Fruit fly (Drosophila melanogaster) whole organism, embryonic: ENCODE measurements around the gene mRpL27.
A peak's percentile ranks its signal among the peaks of the same experiment; 100 is the strongest.

Experiments
- Awh ChIP-seq: fragments of 200-800 bp; sonication (Bioruptor generic); IDR thresholded peaks from 2 replicates; pipeline ENCODE4, ENCODE4 v1.3.6; 2022; ENCODE audit warnings: missing biosample characterization, missing genetic modification characterization
- B-H2 ChIP-seq: fragments of 200-800 bp; sonication (Bioruptor generic); optimal IDR thresholded peaks from 2 replicates; lab custom pipeline; 2018; ENCODE audit warnings: missing biosample characterization, mild to moderate bottlenecking, missing genetic modification characterization
- BEAF-32 ChIP-seq: fragments of 200-800 bp; sonication (Bioruptor generic); optimal IDR thresholded peaks from 3 replicates; lab custom pipeline; 2017; ENCODE audit warnings: missing biosample characterization, missing genetic modification characterization, mild to moderate bottlenecking, moderate library complexity, missing genetic modification reagents
- C15 ChIP-seq: fragments of 200-800 bp; sonication (Bioruptor generic); IDR thresholded peaks from 3 replicates; pipeline ENCODE4 v1.3.6; 2022; ENCODE audit warnings: missing biosample characterization, missing genetic modification characterization
- CG10267 ChIP-seq: fragments of 200-800 bp; sonication (Bioruptor generic); optimal IDR thresholded peaks from 2 replicates; lab custom pipeline; 2018; ENCODE audit warnings: missing biosample characterization, mild to moderate bottlenecking, missing genetic modification characterization, moderate library complexity
- CG10274 ChIP-seq: fragments of 200-800 bp; sonication (Bioruptor generic); optimal IDR thresholded peaks from 3 replicates; lab custom pipeline; 2017; ENCODE audit warnings: missing biosample characterization, mild to moderate bottlenecking, missing genetic modification characterization
- CG10431 ChIP-seq: fragments of 200-800 bp; sonication (Bioruptor generic); optimal IDR thresholded peaks from 3 replicates; lab custom pipeline; 2018; ENCODE audit warnings: missing biosample characterization, mild to moderate bottlenecking, missing genetic modification characterization
- CG11560 ChIP-seq: fragments of 200-800 bp; sonication (Bioruptor generic); IDR thresholded peaks from 3 replicates; pipeline ENCODE4 v1.3.6; 2022; ENCODE audit warnings: missing biosample characterization, missing genetic modification characterization
- CG1233 ChIP-seq: fragments of 200-800 bp; sonication (Bioruptor generic); optimal IDR thresholded peaks from 4 replicates; lab custom pipeline; 2018; ENCODE audit warnings: missing biosample characterization, mild to moderate bottlenecking, missing genetic modification characterization
- CG12942 ChIP-seq: fragments of 200-800 bp; sonication (Bioruptor generic); optimal IDR thresholded peaks from 3 replicates; lab custom pipeline; 2016; ENCODE audit warnings: missing biosample characterization, missing genetic modification characterization
- CG13894 ChIP-seq: fragments of 200-800 bp; sonication (Bioruptor generic); optimal IDR thresholded peaks from 3 replicates; lab custom pipeline; 2018; ENCODE audit warnings: missing biosample characterization, mild to moderate bottlenecking, missing genetic modification characterization, moderate library complexity
- CG15479 ChIP-seq: fragments of 200-800 bp; sonication (Bioruptor generic); optimal IDR thresholded peaks from 3 replicates; lab custom pipeline; 2019; ENCODE audit warnings: missing biosample characterization, mild to moderate bottlenecking, missing genetic modification characterization, moderate library complexity
- CG1603 ChIP-seq: fragments of 200-800 bp; sonication (Bioruptor generic); optimal IDR thresholded peaks from 2 replicates; lab custom pipeline; 2019; ENCODE audit warnings: missing biosample characterization, mild to moderate bottlenecking, missing genetic modification characterization, moderate library complexity
- CG16815 ChIP-seq: fragments of 200-800 bp; sonication (Bioruptor generic); optimal IDR thresholded peaks from 3 replicates; lab custom pipeline; 2017; ENCODE audit warnings: missing biosample characterization, mild to moderate bottlenecking, missing genetic modification characterization
- CG17385 ChIP-seq: fragments of 200-800 bp; sonication (Bioruptor generic); optimal IDR thresholded peaks from 3 replicates; lab custom pipeline; 2018; ENCODE audit warnings: missing biosample characterization, mild to moderate bottlenecking, missing genetic modification characterization
- CG17829 ChIP-seq: fragments of 200-800 bp; optimal IDR thresholded peaks from 2 replicates; lab custom pipeline; 2019; ENCODE audit warnings: missing biosample characterization, mild to moderate bottlenecking, missing genetic modification characterization, moderate library complexity
- CG1792 ChIP-seq: fragments of 200-800 bp; sonication (Bioruptor generic); optimal IDR thresholded peaks from 2 replicates; lab custom pipeline; 2016; ENCODE audit warnings: missing biosample characterization, missing genetic modification characterization
- CG18011 ChIP-seq: fragments of 200-800 bp; sonication (Bioruptor generic); optimal IDR thresholded peaks from 2 replicates; lab custom pipeline; 2017; ENCODE audit warnings: missing biosample characterization, missing genetic modification characterization, mild to moderate bottlenecking, moderate library complexity, missing genotype
- CG18262 ChIP-seq: fragments of 200-800 bp; optimal IDR thresholded peaks from 3 replicates; lab custom pipeline; 2019; ENCODE audit warnings: missing biosample characterization, mild to moderate bottlenecking, missing genetic modification characterization, moderate library complexity
- CG2678 ChIP-seq: fragments of 200-800 bp; sonication (Bioruptor generic); optimal IDR thresholded peaks from 3 replicates; lab custom pipeline; 2019; ENCODE audit warnings: missing biosample characterization, mild to moderate bottlenecking, missing genetic modification characterization, moderate library complexity
- CG4730 ChIP-seq: fragments of 200-800 bp; sonication (Bioruptor generic); IDR thresholded peaks from 2 replicates; pipeline ENCODE4 v1.3.6; 2022; ENCODE audit warnings: missing biosample characterization, missing genetic modification characterization
- CG5245 ChIP-seq: fragments of 200-800 bp; sonication (Bioruptor generic); optimal IDR thresholded peaks from 3 replicates; lab custom pipeline; 2016; ENCODE audit warnings: missing biosample characterization, missing genetic modification characterization
- CG6272 ChIP-seq: fragments of 200-800 bp; sonication (Bioruptor generic); IDR thresholded peaks from 2 replicates; pipeline ENCODE4 v1.3.6; 2022; ENCODE audit warnings: missing biosample characterization, missing genetic modification characterization
- CG7745 ChIP-seq: fragments of 200-800 bp; sonication (Bioruptor generic); optimal IDR thresholded peaks from 2 replicates; lab custom pipeline; 2018; ENCODE audit warnings: missing biosample characterization, mild to moderate bottlenecking, missing genetic modification characterization, moderate library complexity
- CG8089 ChIP-seq: fragments of 200-800 bp; sonication (Bioruptor generic); optimal IDR thresholded peaks from 3 replicates; lab custom pipeline; 2016; ENCODE audit warnings: missing biosample characterization, missing genetic modification characterization
- CG8281 ChIP-seq: fragments of 200-800 bp; sonication (Bioruptor generic); optimal IDR thresholded peaks from 2 replicates; lab custom pipeline; 2018; ENCODE audit warnings: missing biosample characterization, mild to moderate bottlenecking, missing genetic modification characterization, moderate library complexity
- CG8924 ChIP-seq: fragments of 200-800 bp; optimal IDR thresholded peaks from 3 replicates; lab custom pipeline; 2019; ENCODE audit warnings: missing biosample characterization, mild to moderate bottlenecking, missing genetic modification characterization, moderate library complexity
- CG9932 ChIP-seq: fragments of 200-800 bp; sonication (Bioruptor generic); IDR thresholded peaks from 2 replicates; pipeline ENCODE4 v1.3.6; 2022; ENCODE audit warnings: missing biosample characterization, missing genetic modification characterization
- CoRest ChIP-seq: fragments of 200-800 bp; sonication (Bioruptor generic); optimal IDR thresholded peaks from 3 replicates; lab custom pipeline; 2018; ENCODE audit warnings: missing biosample characterization, mild to moderate bottlenecking, missing genetic modification characterization, moderate library complexity
- D19B ChIP-seq: fragments of 200-800 bp; sonication (Bioruptor generic); optimal IDR thresholded peaks from 2 replicates; lab custom pipeline; 2017; ENCODE audit warnings: missing biosample characterization, mild to moderate bottlenecking, missing genetic modification characterization
- Ets97D ChIP-seq: fragments of 200-800 bp; sonication (Bioruptor generic); optimal IDR thresholded peaks from 3 replicates; lab custom pipeline; 2016; ENCODE audit warnings: missing biosample characterization, missing genetic modification characterization
- HmgD ChIP-seq: fragments of 200-800 bp; sonication (Bioruptor generic); optimal IDR thresholded peaks from 3 replicates; lab custom pipeline; 2016; ENCODE audit warnings: missing biosample characterization, missing genetic modification characterization
- Opbp ChIP-seq: fragments of 200-800 bp; sonication (Bioruptor generic); IDR thresholded peaks from 3 replicates; pipeline ENCODE4 v1.3.6; 2022; ENCODE audit warnings: missing biosample characterization, missing genetic modification characterization; ENCODE audit not compliant: partially characterized antibody
- Optix ChIP-seq: fragments of 200-800 bp; sonication (Bioruptor generic); IDR thresholded peaks from 3 replicates; pipeline ENCODE4 v1.3.6; 2022; ENCODE audit warnings: missing biosample characterization, missing genetic modification characterization
- amos ChIP-seq: fragments of 200-800 bp; sonication (Bioruptor generic); IDR thresholded peaks from 2 replicates; pipeline ENCODE4 v1.3.6; 2022; ENCODE audit warnings: missing biosample characterization, missing genetic modification characterization; ENCODE audit not compliant: partially characterized antibody
- ato ChIP-seq: fragments of 200-800 bp; sonication (Bioruptor generic); IDR thresholded peaks from 2 replicates; pipeline ENCODE4 v1.3.6; 2022; ENCODE audit warnings: missing biosample characterization, missing genetic modification characterization; ENCODE audit not compliant: partially characterized antibody
- bcd ChIP-seq: fragments of 200-800 bp; sonication (Bioruptor generic); optimal IDR thresholded peaks from 2 replicates; lab custom pipeline; 2017; ENCODE audit warnings: missing biosample characterization, mild to moderate bottlenecking, missing genetic modification characterization
- chinmo ChIP-seq: fragments of 200-800 bp; sonication (Bioruptor generic); IDR thresholded peaks from 4 replicates; pipeline ENCODE4 v1.3.6; 2022; ENCODE audit warnings: missing biosample characterization, missing genetic modification characterization; ENCODE audit not compliant: partially characterized antibody
- grn ChIP-seq: fragments of 200-800 bp; sonication (Bioruptor generic); optimal IDR thresholded peaks from 3 replicates; lab custom pipeline; 2017; ENCODE audit warnings: missing biosample characterization, missing genetic modification characterization
- hb ChIP-seq: fragments of 200-800 bp; sonication (Bioruptor generic); IDR thresholded peaks from 3 replicates; pipeline ENCODE4 v1.3.6; 2022; ENCODE audit warnings: missing biosample characterization, missing genetic modification characterization; ENCODE audit not compliant: partially characterized antibody
- odd ChIP-seq: fragments of 200-800 bp; sonication (Bioruptor generic); optimal IDR thresholded peaks from 2 replicates; lab custom pipeline; 2017; ENCODE audit warnings: missing biosample characterization, mild to moderate bottlenecking, missing genetic modification characterization
- p53 ChIP-seq: fragments of 200-800 bp; sonication (Bioruptor generic); optimal IDR thresholded peaks from 2 replicates; lab custom pipeline; 2016; ENCODE audit warnings: missing biosample characterization, missing genetic modification characterization
- pho ChIP-seq: fragments of 200-800 bp; sonication (Bioruptor generic); optimal IDR thresholded peaks from 2 replicates; lab custom pipeline; 2016; ENCODE audit warnings: missing biosample characterization, missing genetic modification characterization
- sna ChIP-seq: fragments of 200-800 bp; sonication (Bioruptor generic); IDR thresholded peaks from 2 replicates; pipeline ENCODE4 v1.3.6; 2022; ENCODE audit warnings: missing biosample characterization, missing genetic modification characterization; ENCODE audit not compliant: partially characterized antibody
- tgo ChIP-seq: fragments of 200-800 bp; sonication (Bioruptor generic); IDR thresholded peaks from 3 replicates; pipeline ENCODE4 v1.3.6; 2022; ENCODE audit warnings: missing biosample characterization, missing genetic modification characterization
- vfl ChIP-seq: fragments of 200-800 bp; sonication (Bioruptor generic); optimal IDR thresholded peaks from 2 replicates; lab custom pipeline; 2016; ENCODE audit warnings: missing biosample characterization, missing genetic modification characterization
- vvl ChIP-seq: fragments of 200-800 bp; sonication (Bioruptor generic); IDR thresholded peaks from 2 replicates; pipeline ENCODE4 v1.3.6; 2022; ENCODE audit warnings: missing biosample characterization, missing genetic modification characterization
- wek ChIP-seq: fragments of 200-800 bp; sonication (Bioruptor generic); optimal IDR thresholded peaks from 3 replicates; lab custom pipeline; 2018; ENCODE audit warnings: missing biosample characterization, mild to moderate bottlenecking, missing genetic modification characterization, moderate library complexity
- wor ChIP-seq: fragments of 200-800 bp; sonication (Bioruptor generic); IDR thresholded peaks from 2 replicates; pipeline ENCODE4 v1.3.6; 2022; ENCODE audit warnings: missing biosample characterization, missing genetic modification characterization

Gene mRpL27

DNA sequence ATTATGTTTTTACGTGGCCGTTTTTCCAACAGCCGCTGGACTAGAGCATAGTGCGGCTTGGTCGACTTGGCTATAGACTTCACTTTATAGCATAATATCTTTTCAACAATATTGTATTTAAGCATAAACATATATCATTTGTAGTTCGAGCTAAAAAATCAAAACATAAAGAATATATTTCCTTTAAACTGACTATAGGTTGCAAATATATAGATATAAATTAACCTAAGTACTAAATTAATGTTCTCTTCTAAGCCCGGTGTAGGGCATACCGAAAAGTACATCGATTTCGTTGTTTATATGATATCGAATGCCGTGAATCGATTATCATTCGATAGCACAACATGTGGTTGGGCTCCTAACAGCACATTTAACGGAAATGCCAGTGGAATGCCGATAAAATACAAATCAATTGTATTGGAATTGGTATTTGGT, 10.8 kb downstream of the mRpL27 start, which contains the start of gene MFS18 (continued):
- peak; percentile 85 for TF ChIP-seq CG18011 (GFP tag; lab: Kevin White, UChicago)
- peak; percentile 99 for TF ChIP-seq CG1233 (GFP tag; lab: Kevin White, UChicago)
- peak; percentile 92 for TF ChIP-seq B-H2
- peak; percentile 83 for TF ChIP-seq hb (GFP tag; lab: Robert Waterston, UW)
- TF ChIP-seq tgo = peak; percentile 99
- TF ChIP-seq CG17829 (tag; lab: Kevin White, UChicago) = peak; percentile 99
- peak; percentile 99 for TF ChIP-seq CG18262 (tag; lab: Kevin White, UChicago)
- TF ChIP-seq amos = peak; percentile 77; the same call in 1 of the 2 replicates
- TF ChIP-seq C15 = peak; percentile 98
- TF ChIP-seq pho (GFP tag; lab: Kevin White, UChicago) = peak; percentile 87
- peak; percentile 49 for TF ChIP-seq BEAF-32
- TF ChIP-seq CG16815 (GFP tag; lab: Kevin White, UChicago) = peak; percentile 93
- TF ChIP-seq wek (GFP tag; lab: Kevin White, UChicago) = peak; percentile 80
- TF ChIP-seq CG12942 (GFP tag; lab: Kevin White, UChicago) = peak; percentile 96
- TF ChIP-seq grn = peak; percentile 74
- peak; percentile 99 for TF ChIP-seq CG4730 (GFP tag; lab: Robert Waterston, UW)
- peak; percentile 100 for TF ChIP-seq CG10274
- TF ChIP-seq CG13894 (tag; lab: Kevin White, UChicago) = peak; percentile 95
- TF ChIP-seq wor (GFP tag; lab: Robert Waterston, UW) = peak; percentile 99
- TF ChIP-seq ato = peak; percentile 92
- peak; percentile 96 for TF ChIP-seq Ets97D (GFP tag; lab: Kevin White, UChicago)
- TF ChIP-seq CG9932 (GFP tag; lab: Robert Waterston, UW) = peak; percentile 98
- peak; percentile 85; the same call in 2 of the 4 replicates for TF ChIP-seq chinmo
- peak; percentile 96 for TF ChIP-seq CG5245 (GFP tag; lab: Kevin White, UChicago)
- peak; percentile 43; the same call in 1 of the 2 replicates for TF ChIP-seq sna
- peak; percentile 92 for TF ChIP-seq vfl
- peak; percentile 57 for TF ChIP-seq CG10431 (GFP tag; lab: Kevin White, UChicago)
- peak; percentile 99 for TF ChIP-seq CG2678 (tag; lab: Kevin White, UChicago)
- peak; percentile 97 for TF ChIP-seq Optix
- peak; percentile 6 for TF ChIP-seq HmgD (GFP tag; lab: Kevin White, UChicago)
- TF ChIP-seq CG1603 = peak; percentile 91
- peak; percentile 91 for TF ChIP-seq CG8281
- TF ChIP-seq CG1792 = peak; percentile 72
- TF ChIP-seq CG7745 (tag; lab: Kevin White, UChicago) = peak; percentile 43
- peak; percentile 99 for TF ChIP-seq Awh (GFP tag; lab: Robert Waterston, UW)
- TF ChIP-seq Opbp (GFP tag; lab: Robert Waterston, UW) = peak; percentile 83; the same call in 2 of the 3 replicates
- peak; percentile 71 for TF ChIP-seq CG8089
- peak; percentile 100 for TF ChIP-seq vvl (GFP tag; lab: Robert Waterston, UW)
- peak; percentile 98 for TF ChIP-seq CG11560 (tag; lab: Robert Waterston, UW)
- peak; percentile 98 for TF ChIP-seq bcd
- TF ChIP-seq CG6272 = peak; percentile 98
- TF ChIP-seq CoRest (tag; lab: Kevin White, UChicago) = peak; percentile 96
- TF ChIP-seq odd (GFP tag; lab: Kevin White, UChicago) = peak; percentile 85
- TF ChIP-seq CG8924 = peak; percentile 93
- TF ChIP-seq CG15479 (GFP tag; lab: Kevin White, UChicago) = peak; percentile 2
- peak; percentile 94 for TF ChIP-seq D19B (GFP tag; lab: Kevin White, UChicago)
- peak; percentile 15 for TF ChIP-seq p53 (GFP tag; lab: Kevin White, UChicago)
- peak; percentile 92 for TF ChIP-seq CG17385
- TF ChIP-seq CG10267 (tag; lab: Kevin White, UChicago) = peak; percentile 98
